Worm (Caenorhabditis elegans) whole organism, L1 larva: ENCODE results near the gene prmt-5.

Experiments
- C34B4.2 ChIP-seq: sonication (generic microtip); optimal IDR thresholded peaks from 2 replicates; lab custom pipeline; 2017; ENCODE audit warnings: mild to moderate bottlenecking, missing genetic modification characterization, missing compliant biosample characterization
- F16B12.6 ChIP-seq: fragments of 150-350 bp; optimal IDR thresholded peaks from 2 replicates; lab custom pipeline; 2014; ENCODE audit warnings: missing biosample characterization, missing genetic modification characterization
- aha-1 ChIP-seq: fragments of 150-350 bp; optimal IDR thresholded peaks from 2 replicates; lab custom pipeline; 2014; ENCODE audit warnings: missing biosample characterization, missing genetic modification characterization
- ama-1 ChIP-seq: fragments of 150-350 bp; optimal IDR thresholded peaks from 2 replicates; lab custom pipeline; 2014
- blmp-1 ChIP-seq: fragments of 150-350 bp; optimal IDR thresholded peaks from 2 replicates; lab custom pipeline; 2014; ENCODE audit warnings: missing biosample characterization, missing genetic modification characterization
- ceh-88 ChIP-seq: fragments of 200-800 bp; sonication (Bioruptor generic); IDR thresholded peaks from 2 replicates; pipeline ENCODE4 v1.3.6; 2022; ENCODE audit warnings: missing genetic modification characterization, missing compliant biosample characterization
- ceh-90 ChIP-seq: sonication (generic microtip); optimal IDR thresholded peaks from 2 replicates; lab custom pipeline; 2016; ENCODE audit warnings: missing genetic modification characterization, missing compliant biosample characterization
- dpl-1 ChIP-seq, 3 experiments: fragments of 150-350 bp in 2 of 3; sonication (generic microtip) in 1 of 3; optimal IDR thresholded peaks; 2 replicates each; lab custom pipeline; 2014 to 2017; ENCODE audit warnings: missing biosample characterization in 3 of 3, missing genetic modification characterization in 3 of 3, missing genetic modification reagents in 3 of 3
- dsc-1 ChIP-seq: sonication (generic microtip); optimal IDR thresholded peaks from 2 replicates; lab custom pipeline; 2016; ENCODE audit warnings: mild to moderate bottlenecking, missing genetic modification characterization, missing compliant biosample characterization
- efl-1 ChIP-seq, 4 experiments: fragments of 150-350 bp; optimal IDR thresholded peaks in 3 of 4; peaks in 1 of 4; 1 replicate in 1 of 4; 2 replicates in 3 of 4; lab custom pipeline; 2014; ENCODE audit warnings: missing biosample characterization in 2 of 4, missing genetic modification characterization in 2 of 4, missing genetic modification reagents in 2 of 4
- egl-13 ChIP-seq: sonication (generic microtip); optimal IDR thresholded peaks from 2 replicates; lab custom pipeline; 2016; ENCODE audit warnings: missing genotype, missing genetic modification reagents, missing genetic modification characterization, missing compliant biosample characterization
- egl-27 ChIP-seq, 2 experiments: fragments of 150-350 bp in 1 of 2; sonication (generic microtip); optimal IDR thresholded peaks; 3 replicates each; lab custom pipeline; 2017 to 2018; ENCODE audit warnings: missing biosample characterization in 2 of 2, missing genetic modification characterization in 2 of 2, missing genetic modification reagents in 2 of 2
- elt-3 ChIP-seq, 6 experiments: fragments of 150-350 bp in 1 of 6; sonication (generic microtip); optimal IDR thresholded peaks; 2 replicates each; lab custom pipeline; 2017 to 2018; ENCODE audit warnings: missing biosample characterization in 6 of 6, missing genetic modification characterization in 6 of 6, inconsistent platforms in 1 of 6
- ets-5 ChIP-seq: fragments of 200-800 bp; sonication (Bioruptor generic); IDR thresholded peaks from 2 replicates; pipeline ENCODE4 v1.3.6; 2022; ENCODE audit warnings: missing genetic modification characterization, missing compliant biosample characterization
- fos-1 ChIP-seq: fragments of 150-350 bp; optimal IDR thresholded peaks from 2 replicates; lab custom pipeline; 2014; ENCODE audit warnings: missing biosample characterization, missing genetic modification characterization
- hlh-4 ChIP-seq: sonication (generic microtip); optimal IDR thresholded peaks from 2 replicates; lab custom pipeline; 2016; ENCODE audit warnings: mild to moderate bottlenecking, missing genetic modification characterization, missing compliant biosample characterization
- hpl-2 ChIP-seq: fragments of 150-350 bp; optimal IDR thresholded peaks from 2 replicates; lab custom pipeline; 2014; ENCODE audit warnings: missing biosample characterization, missing genetic modification reagents, missing genetic modification characterization
- irx-1 ChIP-seq: sonication (generic microtip); optimal IDR thresholded peaks from 2 replicates; lab custom pipeline; 2016; ENCODE audit warnings: missing genetic modification characterization, missing compliant biosample characterization
- lin-35 ChIP-seq, 2 experiments: fragments of 150-350 bp; optimal IDR thresholded peaks; 2 replicates each; lab custom pipeline; 2014; ENCODE audit warnings: missing biosample characterization in 2 of 2, missing genetic modification characterization in 2 of 2, missing genetic modification reagents in 2 of 2
- lsy-2 ChIP-seq, 2 experiments: fragments of 150-350 bp; optimal IDR thresholded peaks; 2 replicates each; lab custom pipeline; 2014; ENCODE audit warnings: missing biosample characterization in 2 of 2, missing genetic modification characterization in 2 of 2
- mab-9 ChIP-seq: fragments of 200-800 bp; sonication (Bioruptor generic); IDR thresholded peaks from 2 replicates; pipeline ENCODE4 v1.3.6; 2022; ENCODE audit warnings: missing genetic modification reagents, missing genetic modification characterization, missing compliant biosample characterization
- mef-2 ChIP-seq: fragments of 150-350 bp; optimal IDR thresholded peaks from 2 replicates; lab custom pipeline; 2014; ENCODE audit warnings: missing biosample characterization, missing genetic modification characterization
- nhr-11 ChIP-seq: fragments of 150-350 bp; optimal IDR thresholded peaks from 2 replicates; lab custom pipeline; 2014; ENCODE audit warnings: missing biosample characterization, missing genetic modification characterization
- nhr-12 ChIP-seq: sonication (generic microtip); optimal IDR thresholded peaks from 2 replicates; lab custom pipeline; 2017; ENCODE audit warnings: missing biosample characterization, missing genetic modification characterization
- nhr-20 ChIP-seq: sonication (generic microtip); optimal IDR thresholded peaks from 2 replicates; lab custom pipeline; 2016; ENCODE audit warnings: mild to moderate bottlenecking, missing genetic modification characterization, missing compliant biosample characterization
- nhr-47 ChIP-seq: sonication (generic microtip); optimal IDR thresholded peaks from 2 replicates; lab custom pipeline; 2016; ENCODE audit warnings: mild to moderate bottlenecking, missing genetic modification characterization, moderate library complexity, missing compliant biosample characterization
- nhr-76 ChIP-seq: sonication (generic microtip); optimal IDR thresholded peaks from 2 replicates; lab custom pipeline; 2017; ENCODE audit warnings: missing biosample characterization, missing genetic modification characterization
- pqm-1 ChIP-seq: sonication (generic microtip); optimal IDR thresholded peaks from 3 replicates; lab custom pipeline; 2017; ENCODE audit warnings: missing biosample characterization, missing genetic modification characterization
- sox-4 ChIP-seq: sonication (generic microtip); optimal IDR thresholded peaks from 2 replicates; lab custom pipeline; 2016; ENCODE audit warnings: missing genetic modification characterization, missing compliant biosample characterization
- tlp-1 ChIP-seq: fragments of 150-350 bp; optimal IDR thresholded peaks from 2 replicates; lab custom pipeline; 2014; ENCODE audit warnings: missing biosample characterization, missing genetic modification characterization
- unc-30 ChIP-seq: sonication (generic microtip); optimal IDR thresholded peaks from 2 replicates; lab custom pipeline; 2017; ENCODE audit warnings: missing biosample characterization, missing genetic modification characterization
- unc-62 ChIP-seq: fragments of 150-350 bp; optimal IDR thresholded peaks from 2 replicates; lab custom pipeline; 2014; ENCODE audit warnings: missing biosample characterization, missing genetic modification reagents, missing genetic modification characterization
- unc-98 ChIP-seq: fragments of 200-800 bp; sonication (Bioruptor generic); IDR thresholded peaks from 2 replicates; pipeline ENCODE4 v1.3.6; 2022; ENCODE audit warnings: missing genetic modification characterization, missing compliant biosample characterization
- vab-15 ChIP-seq: sonication (generic microtip); optimal IDR thresholded peaks from 2 replicates; lab custom pipeline; 2017; ENCODE audit warnings: missing genotype, mild to moderate bottlenecking, missing genetic modification characterization, missing compliant biosample characterization
- zag-1 ChIP-seq: fragments of 150-350 bp; optimal IDR thresholded peaks from 2 replicates; lab custom pipeline; 2014; ENCODE audit warnings: missing biosample characterization, missing genetic modification characterization
- zip-4 ChIP-seq: fragments of 200-800 bp; sonication (Bioruptor generic); optimal IDR thresholded peaks from 2 replicates; lab custom pipeline; 2018; ENCODE audit warnings: mild to moderate bottlenecking, missing genetic modification characterization, moderate library complexity, missing compliant biosample characterization
- ztf-11 ChIP-seq, 2 experiments: sonication (generic microtip); optimal IDR thresholded peaks; 2 replicates each; lab custom pipeline; 2016 to 2017; ENCODE audit warnings: missing genetic modification characterization in 2 of 2, missing biosample characterization in 1 of 2, missing compliant biosample characterization in 1 of 2
- ztf-4 ChIP-seq: fragments of 150-350 bp; optimal IDR thresholded peaks from 2 replicates; lab custom pipeline; 2014; ENCODE audit warnings: missing biosample characterization, missing genetic modification characterization

The prmt-5 gene

ce11 chrIII:5227831-5228467 is 2.4 kb upstream of the prmt-5 start, which contains the start of the genes C34E10.12, C34E10.10 and atp-2 (continued):
- TF ChIP-seq F16B12.6 = peak; percentile 55
- TF ChIP-seq sox-4 = peak; percentile 48
- no peak for TF ChIP-seq hlh-4 (tag; lab: Kevin White, UChicago)
- TF ChIP-seq tlp-1 = no peak
- peak; percentile 48 for TF ChIP-seq ceh-88 (GFP tag; lab: Robert Waterston, UW)
- TF ChIP-seq C34B4.2 = peak; percentile 99
- peak; percentile 68 for TF ChIP-seq egl-13 (tag; lab: Kevin White, UChicago)
- TF ChIP-seq ceh-90 (tag; lab: Kevin White, UChicago) = peak; percentile 31
- TF ChIP-seq zip-4 (GFP tag; lab: Kevin White, UChicago) = peak; percentile 40
- no peak for TF ChIP-seq unc-62 (GFP tag; lab: Kevin White, UChicago)
- no peak for TF ChIP-seq unc-30 (tag; lab: Kevin White, UChicago)
- peak; percentile 59 for TF ChIP-seq aha-1 (tag; lab: Kevin White, UChicago)
- no peak for TF ChIP-seq ama-1 (lab: Kevin White, UChicago)
- peak; percentile 65 for TF ChIP-seq fos-1 (tag; lab: Kevin White, UChicago)
- TF ChIP-seq nhr-11 (tag; lab: Kevin White, UChicago) = peak; percentile 27
- TF ChIP-seq mab-9 (GFP tag; lab: Robert Waterston, UW) = peak; percentile 38; the same call in 1 of the 2 replicates
- TF ChIP-seq irx-1 (tag; lab: Kevin White, UChicago) = peak; percentile 64
- peak; percentile 86 to 88 for TF ChIP-seq efl-1 (optimal IDR thresholded peaks at IDR 0.05; lab: Kevin White, UChicago)
- peak; percentile 79 to 97 for TF ChIP-seq efl-1 (GFP tag; optimal IDR thresholded peaks at IDR 0.05 in 1 of 2; lab: Kevin White, UChicago)
- TF ChIP-seq lsy-2 (tag; optimal IDR thresholded peaks at IDR 0.05; lab: Kevin White, UChicago) = peak; percentile 90 to 94
- peak; percentile 94 for TF ChIP-seq nhr-20 (tag; lab: Kevin White, UChicago)
- TF ChIP-seq elt-3 (tag; optimal IDR thresholded peaks at IDR 0.05; lab: Kevin White, UChicago) = peak in 3 of 6 experiments; percentile 44 to 89 (median 77)
- peak; percentile 72 for TF ChIP-seq dsc-1 (tag; lab: Kevin White, UChicago)
- TF ChIP-seq pqm-1 = no peak
- peak in 1 of 2 experiments; percentile 52 for TF ChIP-seq ztf-11 (tag; optimal IDR thresholded peaks at IDR 0.05; lab: Kevin White, UChicago)
- TF ChIP-seq ztf-4 (tag; lab: Kevin White, UChicago) = no peak
- TF ChIP-seq zag-1 (tag; lab: Kevin White, UChicago) = no peak
- peak; percentile 76 for TF ChIP-seq mef-2
- TF ChIP-seq nhr-12 (tag; lab: Kevin White, UChicago) = no peak
- peak; percentile 89 for TF ChIP-seq nhr-47 (tag; lab: Kevin White, UChicago)
- TF ChIP-seq ets-5 = no peak
- TF ChIP-seq nhr-76 = no peak
- peak; percentile 81 for TF ChIP-seq hpl-2 (GFP tag; lab: Kevin White, UChicago)
- peak; percentile 79 to 85 (median 82) for TF ChIP-seq dpl-1 (GFP tag; optimal IDR thresholded peaks at IDR 0.05; lab: Kevin White, UChicago)
- TF ChIP-seq egl-27 (tag; optimal IDR thresholded peaks at IDR 0.05; lab: Kevin White, UChicago) = no peak
- peak; percentile 59 for TF ChIP-seq blmp-1 (tag; lab: Kevin White, UChicago)
- TF ChIP-seq lin-35 (GFP tag; optimal IDR thresholded peaks at IDR 0.05; lab: Kevin White, UChicago) = peak; percentile 86 to 90
- no peak for TF ChIP-seq unc-98

DNA sequence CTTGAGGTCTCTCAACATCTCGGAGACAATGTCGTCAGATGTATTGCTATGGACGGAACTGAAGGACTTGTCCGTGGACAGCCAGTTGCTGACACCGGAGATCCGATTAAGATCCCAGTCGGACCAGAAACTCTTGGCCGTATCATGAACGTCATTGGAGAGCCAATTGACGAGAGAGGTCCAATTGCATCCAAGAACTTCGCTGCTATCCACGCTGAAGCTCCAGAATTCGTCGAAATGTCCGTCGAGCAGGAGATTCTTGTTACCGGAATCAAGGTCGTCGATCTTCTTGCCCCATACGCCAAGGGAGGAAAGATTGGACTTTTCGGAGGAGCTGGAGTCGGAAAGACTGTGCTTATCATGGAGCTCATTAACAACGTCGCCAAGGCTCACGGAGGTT is 1.5 kb upstream of the prmt-5 start:
- TF ChIP-seq efl-1 (optimal IDR thresholded peaks at IDR 0.05; lab: Kevin White, UChicago) (no peak), efl-1 (GFP tag; optimal IDR thresholded peaks at IDR 0.05 in 1 of 2; lab: Kevin White, UChicago) (peak in 1 of 2 experiments; percentile 90), vab-15 (no peak), nhr-76 (no peak), ama-1 (lab: Kevin White, UChicago) (peak; percentile 20)
